Worm (Caenorhabditis elegans) whole organism, young adult: ENCODE results near the gene dpf-1.
A peak's percentile ranks its signal among the peaks of the same experiment; 100 is the strongest.

Experiments
- B0035.1 ChIP-seq: sonication (generic microtip); optimal IDR thresholded peaks from 2 replicates; lab custom pipeline; 2016; ENCODE audit warnings: missing genetic modification characterization, mild to moderate bottlenecking, missing compliant biosample characterization, missing genotype, missing genetic modification reagents
- B0261.1 ChIP-seq: sonication (generic microtip); optimal IDR thresholded peaks from 2 replicates; lab custom pipeline; 2016; ENCODE audit warnings: mild to moderate bottlenecking, missing genetic modification characterization, moderate library complexity, missing compliant biosample characterization
- C06A6.2 ChIP-seq: fragments of 200-800 bp; sonication (Bioruptor generic); conservative IDR thresholded peaks from 2 replicates; pipeline ENCODE4 v1.3.6; 2022; ENCODE audit warnings: missing genetic modification characterization, missing compliant biosample characterization
- D2030.7 ChIP-seq: fragments of 200-800 bp; sonication (Bioruptor generic); IDR thresholded peaks from 2 replicates; pipeline ENCODE4 v1.3.6; 2022; ENCODE audit warnings: missing genetic modification reagents, missing genetic modification characterization, missing compliant biosample characterization
- F39B2.1 ChIP-seq: fragments of 200-800 bp; sonication (Bioruptor generic); IDR thresholded peaks from 2 replicates; pipeline ENCODE4 v1.3.6; 2022; ENCODE audit warnings: missing genetic modification reagents, missing genetic modification characterization, missing compliant biosample characterization
- F57A8.1 ChIP-seq: fragments of 200-800 bp; sonication (Bioruptor generic); optimal IDR thresholded peaks from 2 replicates; lab custom pipeline; 2018; ENCODE audit warnings: mild to moderate bottlenecking, missing genetic modification characterization, moderate library complexity, missing compliant biosample characterization
- F57C9.4 ChIP-seq: sonication (generic microtip); optimal IDR thresholded peaks from 2 replicates; lab custom pipeline; 2017; ENCODE audit warnings: mild to moderate bottlenecking, missing genetic modification characterization, missing compliant biosample characterization
- K12H6.12 ChIP-seq: fragments of 200-800 bp; sonication (Bioruptor generic); optimal IDR thresholded peaks from 2 replicates; lab custom pipeline; 2018; ENCODE audit warnings: mild to moderate bottlenecking, missing genetic modification characterization, missing compliant biosample characterization
- Y53F4B.3 ChIP-seq: fragments of 200-800 bp; sonication (Bioruptor generic); IDR thresholded peaks from 2 replicates; pipeline ENCODE4 v1.3.6; 2022; ENCODE audit warnings: missing genetic modification reagents, missing genetic modification characterization, missing compliant biosample characterization
- Y56A3A.18 ChIP-seq: fragments of 200-800 bp; sonication (Bioruptor generic); IDR thresholded peaks from 2 replicates; pipeline ENCODE4 v1.3.6; 2022; ENCODE audit warnings: missing genetic modification reagents, missing genetic modification characterization, missing compliant biosample characterization
- aptf-2 ChIP-seq: fragments of 200-800 bp; sonication (Bioruptor generic); conservative IDR thresholded peaks from 2 replicates; pipeline ENCODE4 v1.3.6; 2022; ENCODE audit warnings: missing genetic modification reagents, missing genetic modification characterization, missing compliant biosample characterization
- bed-2 ChIP-seq: fragments of 200-800 bp; sonication (Bioruptor generic); IDR thresholded peaks from 2 replicates; pipeline ENCODE4 v1.3.6; 2022; ENCODE audit warnings: missing genetic modification reagents, missing genetic modification characterization, missing compliant biosample characterization
- cebp-2 ChIP-seq: fragments of 200-800 bp; sonication (Bioruptor generic); IDR thresholded peaks from 2 replicates; pipeline ENCODE4 v1.3.6; 2022; ENCODE audit warnings: missing genetic modification characterization, missing compliant biosample characterization
- chd-7 ChIP-seq: sonication (generic microtip); optimal IDR thresholded peaks from 2 replicates; lab custom pipeline; 2016; ENCODE audit warnings: mild to moderate bottlenecking, missing genetic modification characterization, moderate library complexity, missing compliant biosample characterization
- dpl-1 ChIP-seq: fragments of 150-350 bp; optimal IDR thresholded peaks from 2 replicates; lab custom pipeline; 2014; ENCODE audit warnings: missing biosample characterization, missing genetic modification reagents, missing genetic modification characterization
- egl-18 ChIP-seq: fragments of 200-800 bp; sonication (Bioruptor generic); IDR thresholded peaks from 2 replicates; pipeline ENCODE4 v1.3.6; 2022; ENCODE audit warnings: missing genetic modification reagents, missing genetic modification characterization, missing compliant biosample characterization
- ekl-4 ChIP-seq: fragments of 200-800 bp; sonication (Bioruptor generic); IDR thresholded peaks from 2 replicates; pipeline ENCODE4 v1.3.6; 2022; ENCODE audit warnings: missing genetic modification reagents, missing genetic modification characterization, missing compliant biosample characterization
- gei-17 ChIP-seq: fragments of 200-800 bp; sonication (Bioruptor generic); optimal IDR thresholded peaks from 2 replicates; lab custom pipeline; 2018; ENCODE audit warnings: mild to moderate bottlenecking, missing genetic modification characterization, missing compliant biosample characterization
- hlh-12 ChIP-seq: sonication (generic microtip); optimal IDR thresholded peaks from 2 replicates; lab custom pipeline; 2016; ENCODE audit warnings: missing genetic modification characterization, missing compliant biosample characterization
- hmg-20 ChIP-seq: fragments of 200-800 bp; sonication (Bioruptor generic); IDR thresholded peaks from 2 replicates; pipeline ENCODE4 v1.3.6; 2022; ENCODE audit warnings: missing genetic modification reagents, missing genetic modification characterization, missing compliant biosample characterization
- hrde-1 ChIP-seq: sonication (generic microtip); optimal IDR thresholded peaks from 2 replicates; lab custom pipeline; 2016; ENCODE audit warnings: missing genetic modification characterization, mild to moderate bottlenecking, missing compliant biosample characterization, moderate library complexity, missing genotype, missing genetic modification reagents, borderline replicate concordance
- hsf-1 ChIP-seq: fragments of 200-800 bp; sonication (Bioruptor generic); IDR thresholded peaks from 2 replicates; pipeline ENCODE4 v1.3.6; 2022; ENCODE audit warnings: missing genetic modification reagents, missing genetic modification characterization, missing compliant biosample characterization
- let-607 ChIP-seq, 2 experiments: fragments of 200-800 bp in 1 of 2; sonication (Bioruptor generic) in 1 of 2; sonication (generic microtip) in 1 of 2; optimal IDR thresholded peaks; 2 replicates each; lab custom pipeline; 2016 to 2018; ENCODE audit warnings: mild to moderate bottlenecking in 2 of 2, missing compliant biosample characterization in 2 of 2, missing genetic modification characterization in 2 of 2, moderate library complexity in 2 of 2, missing genotype in 1 of 2
- lin-26 ChIP-seq: fragments of 200-800 bp; sonication (Bioruptor generic); IDR thresholded peaks from 2 replicates; pipeline ENCODE4 v1.3.6; 2022; ENCODE audit warnings: missing genetic modification reagents, missing genetic modification characterization, missing compliant biosample characterization
- lin-35 ChIP-seq, 3 experiments: fragments of 150-350 bp in 2 of 3; sonication (generic microtip) in 1 of 3; optimal IDR thresholded peaks; 2 replicates each; lab custom pipeline; 2014 to 2018; ENCODE audit warnings: missing biosample characterization in 3 of 3, missing genetic modification characterization in 3 of 3, missing genetic modification reagents in 3 of 3
- madf-8 ChIP-seq: fragments of 200-800 bp; sonication (Bioruptor generic); conservative IDR thresholded peaks from 2 replicates; pipeline ENCODE4 v1.3.6; 2022; ENCODE audit warnings: missing genetic modification reagents, missing genetic modification characterization, missing compliant biosample characterization
- nfya-1 ChIP-seq: sonication (generic microtip); optimal IDR thresholded peaks from 2 replicates; lab custom pipeline; 2017; ENCODE audit warnings: antibody characterized with exemption, missing compliant biosample characterization, missing genetic modification characterization, borderline replicate concordance; ENCODE audit not compliant: insufficient read depth
- nfya-2 ChIP-seq: fragments of 200-800 bp; sonication (Bioruptor generic); IDR thresholded peaks from 2 replicates; pipeline ENCODE4 v1.3.6; 2022; ENCODE audit warnings: missing genetic modification reagents, missing genetic modification characterization, missing compliant biosample characterization
- nhr-120 ChIP-seq: fragments of 200-800 bp; sonication (Bioruptor generic); IDR thresholded peaks from 2 replicates; pipeline ENCODE4 v1.3.6; 2022; ENCODE audit warnings: missing genetic modification characterization, missing compliant biosample characterization
- nhr-27 ChIP-seq: fragments of 200-800 bp; sonication (Bioruptor generic); optimal IDR thresholded peaks from 2 replicates; lab custom pipeline; 2018; ENCODE audit warnings: mild to moderate bottlenecking, missing genetic modification characterization, moderate library complexity, missing compliant biosample characterization
- nhr-80 ChIP-seq: sonication (generic microtip); optimal IDR thresholded peaks from 2 replicates; lab custom pipeline; 2016; ENCODE audit warnings: missing genetic modification characterization, missing compliant biosample characterization
- rpc-1 ChIP-seq, 2 experiments: fragments of 150-350 bp in 1 of 2; sonication (generic microtip) in 1 of 2; optimal IDR thresholded peaks; 2 replicates each; lab custom pipeline; 2014 to 2018; ENCODE audit warnings: missing biosample characterization in 1 of 2, missing genetic modification characterization in 1 of 2, missing genetic modification reagents in 1 of 2, missing genotype in 1 of 2
- sdz-38 ChIP-seq: sonication (generic microtip); optimal IDR thresholded peaks from 2 replicates; lab custom pipeline; 2016; ENCODE audit warnings: missing genotype, missing genetic modification characterization, missing compliant biosample characterization
- sea-2 ChIP-seq: fragments of 200-800 bp; sonication (Bioruptor generic); IDR thresholded peaks from 2 replicates; pipeline ENCODE4 v1.3.6; 2022; ENCODE audit warnings: missing genetic modification characterization, missing compliant biosample characterization
- snpc-4 ChIP-seq, 5 experiments: fragments of 150-350 bp in 1 of 5; sonication (generic microtip) in 4 of 5; optimal IDR thresholded peaks; 2 replicates each; lab custom pipeline; 2014 to 2018; ENCODE audit warnings: missing genetic modification characterization in 5 of 5, missing biosample characterization in 3 of 5, antibody characterized with exemption in 2 of 5, mild to moderate bottlenecking in 2 of 5, missing compliant biosample characterization in 2 of 5, missing genotype in 2 of 5, moderate library complexity in 2 of 5, missing genetic modification reagents in 1 of 5
- sptf-2 ChIP-seq: fragments of 200-800 bp; sonication (Bioruptor generic); optimal IDR thresholded peaks from 2 replicates; lab custom pipeline; 2018; ENCODE audit warnings: mild to moderate bottlenecking, missing genetic modification characterization, missing compliant biosample characterization
- tbx-9 ChIP-seq: sonication (generic microtip); optimal IDR thresholded peaks from 2 replicates; lab custom pipeline; 2016; ENCODE audit warnings: borderline replicate concordance, missing genetic modification characterization, inconsistent platforms, missing compliant biosample characterization
- unc-130 ChIP-seq: sonication (generic microtip); optimal IDR thresholded peaks from 2 replicates; lab custom pipeline; 2016; ENCODE audit warnings: missing genetic modification reagents, missing genetic modification characterization, missing compliant biosample characterization
- xnd-1 ChIP-seq: sonication (generic microtip); optimal IDR thresholded peaks from 2 replicates; lab custom pipeline; 2016; ENCODE audit warnings: missing genotype, missing genetic modification reagents, missing genetic modification characterization, missing compliant biosample characterization

The dpf-1 gene

DNA sequence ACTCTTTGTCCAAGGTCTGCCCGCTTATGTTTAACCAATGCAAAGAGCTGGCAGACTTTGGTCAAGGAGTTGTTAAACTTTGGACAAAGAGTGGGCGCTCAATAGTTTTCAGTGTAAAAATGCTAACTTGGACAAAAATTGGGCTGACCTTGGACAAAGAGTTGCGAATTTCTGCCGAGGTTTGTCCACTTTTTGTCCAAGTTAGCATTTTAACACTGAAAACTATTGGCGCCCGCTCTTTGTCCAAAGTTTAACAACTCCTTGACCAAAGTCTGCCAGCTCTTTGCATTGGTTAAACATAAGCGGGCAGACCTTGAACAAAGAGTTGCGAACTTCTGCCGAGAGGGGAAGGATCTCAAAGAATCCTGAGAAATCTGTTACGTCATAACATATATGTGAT lies 37.5 kb upstream of the dpf-1 start:
- TF ChIP-seq nhr-120 (GFP tag; lab: Robert Waterston, UW), result peak; percentile 88; the same call in 1 of the 2 replicates
- TF ChIP-seq madf-8 (GFP tag; lab: Robert Waterston, UW), result peak; percentile 38; the same call in 1 of the 2 replicates
- TF ChIP-seq cebp-2 (GFP tag; lab: Robert Waterston, UW), result 0 out of 2 replicates have a peak, but pooled peaks have one; percentile 57
- peak; percentile 18; the same call in 1 of the 2 replicates for TF ChIP-seq aptf-2 (GFP tag; lab: Robert Waterston, UW)
- TF ChIP-seq egl-18, result peak; percentile 72; the same call in 1 of the 2 replicates
- peak; percentile 35; the same call in 1 of the 2 replicates for TF ChIP-seq hsf-1
- TF ChIP-seq, all 124 proteins: peak for 6; not testable (repeated sequence) for 118

DNA sequence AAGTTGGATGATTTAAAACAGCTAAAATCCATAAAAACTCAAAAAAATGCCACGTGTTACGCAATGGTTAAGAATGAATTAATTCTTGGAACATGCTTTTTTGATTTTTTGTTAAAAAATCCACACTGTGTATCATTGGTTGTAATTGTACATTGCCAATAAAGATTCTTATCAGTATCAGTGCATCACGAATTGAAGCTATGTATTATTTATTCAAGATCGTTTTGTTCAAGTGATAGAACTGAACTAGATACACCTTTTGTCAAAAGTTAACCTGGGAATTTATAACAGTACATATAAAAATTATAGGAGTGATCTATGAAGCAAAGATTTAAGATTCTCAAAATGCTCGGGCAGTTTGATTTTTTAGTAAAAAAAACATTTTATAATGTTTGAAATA lies 36.5 kb upstream of the dpf-1 start:
- TF ChIP-seq let-607 (tag; optimal IDR thresholded peaks at IDR 0.05; lab: Kevin White, UChicago), result no peak
- TF ChIP-seq sea-2, result no peak
- TF ChIP-seq Y53F4B.3 (GFP tag; lab: Robert Waterston, UW), result no peak
- no peak for TF ChIP-seq B0261.1 (tag; lab: Kevin White, UChicago)
- no peak for TF ChIP-seq unc-130 (GFP tag; lab: Kevin White, UChicago)
- no peak for TF ChIP-seq dpl-1 (GFP tag; lab: Kevin White, UChicago)
- TF ChIP-seq lin-35 (GFP tag; optimal IDR thresholded peaks at IDR 0.05; lab: Kevin White, UChicago), result no peak
- no peak for TF ChIP-seq hlh-12 (tag; lab: Kevin White, UChicago)
- TF ChIP-seq snpc-4 (GFP tag; optimal IDR thresholded peaks at IDR 0.05; lab: Kevin White, UChicago), result no peak
- no peak for TF ChIP-seq snpc-4 (tag; optimal IDR thresholded peaks at IDR 0.05; lab: Kevin White, UChicago)
- no peak for TF ChIP-seq C06A6.2 (GFP tag; lab: Robert Waterston, UW)
- no peak for TF ChIP-seq D2030.7 (GFP tag; lab: Robert Waterston, UW)
- no peak for TF ChIP-seq gei-17 (GFP tag; lab: Kevin White, UChicago)
- TF ChIP-seq lin-26, result no peak
- no peak for TF ChIP-seq F57A8.1 (GFP tag; lab: Kevin White, UChicago)
- TF ChIP-seq ekl-4 (GFP tag; lab: Robert Waterston, UW), result no peak
- TF ChIP-seq rpc-1 (optimal IDR thresholded peaks at IDR 0.05; lab: Kevin White, UChicago), result no peak
- no peak for TF ChIP-seq rpc-1 (tag; optimal IDR thresholded peaks at IDR 0.05; lab: Kevin White, UChicago)
- no peak for TF ChIP-seq hrde-1 (tag; lab: Kevin White, UChicago)
- TF ChIP-seq B0035.1 (tag; lab: Kevin White, UChicago), result no peak

DNA sequence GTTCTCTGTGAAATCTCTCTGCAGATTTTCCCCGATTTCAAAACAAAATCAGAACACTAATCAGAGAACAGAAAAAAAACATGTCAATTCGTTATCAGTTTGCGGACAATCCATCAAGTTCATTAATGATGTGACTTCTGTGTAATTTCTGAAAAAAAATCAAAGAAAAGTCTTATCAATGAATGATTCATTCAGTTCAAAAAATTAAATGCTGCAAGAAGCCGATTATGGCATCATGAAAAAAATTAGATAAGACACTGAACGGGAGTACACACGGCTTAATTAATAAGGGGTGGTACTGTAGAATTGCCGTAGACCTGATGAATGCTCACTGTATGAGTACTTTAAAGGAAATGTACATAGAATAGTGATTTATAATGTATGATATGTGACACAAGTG lies 35.0 kb upstream of the dpf-1 start:
- TF ChIP-seq D2030.7 (GFP tag; lab: Robert Waterston, UW), result no peak
- TF ChIP-seq F39B2.1 (GFP tag; lab: Robert Waterston, UW), result no peak
- no peak for TF ChIP-seq nhr-27
- TF ChIP-seq bed-2 (GFP tag; lab: Robert Waterston, UW), result no peak
- no peak for TF ChIP-seq sdz-38 (tag; lab: Kevin White, UChicago)
- no peak for TF ChIP-seq Y56A3A.18 (GFP tag; lab: Robert Waterston, UW)
- TF ChIP-seq chd-7 (tag; lab: Kevin White, UChicago), result no peak
- TF ChIP-seq tbx-9 (tag; lab: Kevin White, UChicago), result no peak
- TF ChIP-seq nhr-80 (tag; lab: Kevin White, UChicago), result peak; percentile 84

DNA sequence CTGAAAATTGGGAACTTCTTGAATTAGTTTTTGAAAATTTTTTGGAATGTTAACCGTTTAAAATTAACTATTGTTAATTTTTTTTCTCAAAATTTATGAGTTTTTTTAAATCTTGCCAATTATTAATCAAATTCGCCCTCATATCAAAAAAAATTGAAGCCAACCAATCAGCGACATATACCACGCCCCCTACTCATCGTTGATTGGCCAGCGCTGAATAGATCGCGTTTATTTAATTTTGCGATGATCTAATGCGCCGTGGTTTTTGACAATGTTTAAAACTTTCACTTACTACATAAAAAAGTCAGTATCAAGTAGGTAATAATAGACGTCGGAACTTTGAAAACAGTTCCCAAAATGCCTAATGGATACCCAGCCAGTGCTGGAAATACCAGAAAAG lies 28.7 kb upstream of the dpf-1 start:
- TF ChIP-seq aptf-2 (GFP tag; lab: Robert Waterston, UW), result no peak
- TF ChIP-seq hmg-20 (GFP tag; lab: Robert Waterston, UW), result no peak
- no peak for TF ChIP-seq F57C9.4
- no peak for TF ChIP-seq xnd-1
- no peak for TF ChIP-seq nfya-1
- no peak for TF ChIP-seq nfya-2 (GFP tag; lab: Robert Waterston, UW)
- no peak for TF ChIP-seq K12H6.12 (tag; lab: Kevin White, UChicago)
- TF ChIP-seq sptf-2 (GFP tag; lab: Kevin White, UChicago), result no peak
